Worm (Caenorhabditis elegans): ENCODE results near the gene F54D10.4.

- TF ChIP-seq lin-13 (GFP tag; optimal IDR thresholded peaks at IDR 0.05): no peak
- no peak for TF ChIP-seq snpc-4 (tag; optimal IDR thresholded peaks at IDR 0.05)
- no peak for TF ChIP-seq sma-3 (GFP tag; optimal IDR thresholded peaks at IDR 0.05)
- no peak for TF ChIP-seq aly-2 (tag; optimal IDR thresholded peaks at IDR 0.05)
- TF ChIP-seq ztf-1 (GFP tag; conservative IDR thresholded peaks at IDR 0.05): no peak
- no peak for TF ChIP-seq nhr-12 (tag; optimal IDR thresholded peaks at IDR 0.05)
- no peak for TF ChIP-seq ztf-4 (tag; optimal IDR thresholded peaks at IDR 0.05)
- no peak for TF ChIP-seq mdl-1 (tag; optimal IDR thresholded peaks at IDR 0.05)
Measured at ce11 chrII:3793336-3793735, 13.5 kb downstream of the F54D10.4 start, which contains the start of gene fbxb-99.
